Worm (Caenorhabditis elegans): ENCODE data around the gene sru-12.

sru-12 gene

DNA sequence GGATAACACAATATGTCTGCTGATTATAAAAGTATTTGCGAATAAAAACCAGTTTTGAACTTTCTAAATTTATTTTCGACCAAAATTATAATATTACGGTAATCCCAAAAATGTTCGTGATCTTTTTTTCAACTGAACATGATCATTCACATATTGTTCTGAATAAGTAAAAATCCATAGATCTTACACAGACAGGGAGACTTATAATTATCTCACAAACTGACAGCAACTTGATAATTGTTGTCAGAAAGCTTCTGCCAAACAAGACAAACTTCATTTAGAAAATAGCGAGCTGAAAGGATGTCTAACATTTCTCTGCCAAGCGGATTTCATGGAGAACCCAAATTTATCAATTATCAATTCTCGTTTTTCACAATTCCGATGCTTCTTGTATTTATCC, 43.5 kb downstream of the sru-12 start, which contains the start of gene sru-21 (continued):
- TF ChIP-seq egl-44 (GFP tag; IDR thresholded peaks at IDR 0.05) (no peak), F10E7.11 (tag; optimal IDR thresholded peaks at IDR 0.05) (no peak)

DNA sequence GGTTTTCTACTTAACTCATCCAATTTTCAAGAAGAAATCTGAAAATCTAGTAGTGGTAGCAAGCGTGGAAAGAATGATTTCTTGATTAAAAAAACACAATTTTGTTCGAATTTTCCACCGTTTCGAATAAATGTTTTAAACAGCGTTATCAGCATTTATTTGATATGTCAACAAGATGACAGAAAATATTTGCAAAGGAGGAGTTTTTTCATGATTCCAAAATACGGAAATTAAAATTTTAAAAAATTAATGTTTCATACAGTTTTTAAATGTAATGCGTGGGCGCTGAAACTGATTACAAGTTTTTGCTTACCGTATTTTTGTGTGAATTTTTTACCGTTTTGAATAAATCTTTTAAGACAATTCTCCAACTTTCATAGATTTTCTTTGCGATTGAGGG, 49.6 kb downstream of the sru-12 start:
- TF ChIP-seq somi-1 (GFP tag; optimal IDR thresholded peaks at IDR 0.05) (no peak), Y53F4B.3 (GFP tag; IDR thresholded peaks at IDR 0.05) (no peak)

DNA sequence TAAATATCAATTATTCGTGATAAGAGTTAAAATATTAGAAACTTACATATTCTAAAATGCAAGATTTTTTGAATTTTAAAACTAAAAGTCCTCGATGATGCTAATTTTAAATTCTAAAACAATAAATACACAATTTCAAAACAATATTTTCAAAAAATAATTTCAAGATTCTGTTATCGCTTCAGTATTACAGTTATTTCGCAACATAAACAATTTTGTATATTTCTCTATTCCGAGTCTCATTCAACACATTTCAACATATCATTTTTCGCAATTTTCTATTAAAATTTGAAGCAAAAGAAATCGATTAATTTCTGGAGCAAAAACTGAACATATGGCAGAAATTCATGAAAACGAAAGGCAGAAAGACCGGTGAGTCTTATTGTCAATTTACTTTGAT, 50.2 kb downstream of the sru-12 start, which contains the start of gene fbxa-98:
fbxa-98 (plus strand) TSS at position 243 of the 400 bp plus-strand sequence.
- TF ChIP-seq cebp-1 (GFP tag; IDR thresholded peaks at IDR 0.05), result peak; percentile 81; the same call in 1 of the 2 replicates
- no peak for TF ChIP-seq cebp-1 (tag; optimal IDR thresholded peaks at IDR 0.05)
- TF ChIP-seq somi-1 (GFP tag; optimal IDR thresholded peaks at IDR 0.05), result no peak
- TF ChIP-seq rcor-1 (GFP tag; IDR thresholded peaks at IDR 0.05), result no peak
